Worm (Caenorhabditis elegans) whole organism, young adult: ENCODE data around the gene ubc-22.

Source experiments
- B0035.1 ChIP-seq: sonication (generic microtip); optimal IDR thresholded peaks from 2 replicates; lab custom pipeline; 2016; ENCODE audit warnings: missing genetic modification characterization, mild to moderate bottlenecking, missing compliant biosample characterization, missing genotype, missing genetic modification reagents
- B0261.1 ChIP-seq: sonication (generic microtip); optimal IDR thresholded peaks from 2 replicates; lab custom pipeline; 2016; ENCODE audit warnings: mild to moderate bottlenecking, missing genetic modification characterization, moderate library complexity, missing compliant biosample characterization
- C06A6.2 ChIP-seq: fragments of 200-800 bp; sonication (Bioruptor generic); conservative IDR thresholded peaks from 2 replicates; pipeline ENCODE4 v1.3.6; 2022; ENCODE audit warnings: missing genetic modification characterization, missing compliant biosample characterization
- F22D6.2 ChIP-seq: sonication (generic microtip); optimal IDR thresholded peaks from 2 replicates; lab custom pipeline; 2016; ENCODE audit warnings: mild to moderate bottlenecking, missing genetic modification characterization, missing compliant biosample characterization
- F39B2.1 ChIP-seq: fragments of 200-800 bp; sonication (Bioruptor generic); IDR thresholded peaks from 2 replicates; pipeline ENCODE4 v1.3.6; 2022; ENCODE audit warnings: missing genetic modification reagents, missing genetic modification characterization, missing compliant biosample characterization
- F57A8.1 ChIP-seq: fragments of 200-800 bp; sonication (Bioruptor generic); optimal IDR thresholded peaks from 2 replicates; lab custom pipeline; 2018; ENCODE audit warnings: mild to moderate bottlenecking, missing genetic modification characterization, moderate library complexity, missing compliant biosample characterization
- K11D2.4 ChIP-seq: fragments of 200-800 bp; sonication (Bioruptor generic); IDR thresholded peaks from 2 replicates; pipeline ENCODE4 v1.3.6; 2022; ENCODE audit warnings: missing genetic modification reagents, missing genetic modification characterization, missing compliant biosample characterization
- K12H6.12 ChIP-seq: fragments of 200-800 bp; sonication (Bioruptor generic); optimal IDR thresholded peaks from 2 replicates; lab custom pipeline; 2018; ENCODE audit warnings: mild to moderate bottlenecking, missing genetic modification characterization, missing compliant biosample characterization
- Y53G8AR.9 ChIP-seq: fragments of 200-800 bp; sonication (Bioruptor generic); conservative IDR thresholded peaks from 2 replicates; pipeline ENCODE4 v1.3.6; 2022; ENCODE audit warnings: missing genetic modification reagents, missing genetic modification characterization, missing compliant biosample characterization
- Y56A3A.18 ChIP-seq: fragments of 200-800 bp; sonication (Bioruptor generic); IDR thresholded peaks from 2 replicates; pipeline ENCODE4 v1.3.6; 2022; ENCODE audit warnings: missing genetic modification reagents, missing genetic modification characterization, missing compliant biosample characterization
- Y79H2A.3 ChIP-seq: fragments of 200-800 bp; sonication (Bioruptor generic); conservative IDR thresholded peaks from 2 replicates; pipeline ENCODE4 v1.3.6; 2022; ENCODE audit warnings: missing genetic modification reagents, missing genetic modification characterization, missing compliant biosample characterization
- Y95B8A.8 ChIP-seq: fragments of 200-800 bp; sonication (Bioruptor generic); IDR thresholded peaks from 2 replicates; pipeline ENCODE4 v1.3.6; 2022; ENCODE audit warnings: missing genetic modification reagents, missing genetic modification characterization, missing compliant biosample characterization
- aptf-2 ChIP-seq: fragments of 200-800 bp; sonication (Bioruptor generic); conservative IDR thresholded peaks from 2 replicates; pipeline ENCODE4 v1.3.6; 2022; ENCODE audit warnings: missing genetic modification reagents, missing genetic modification characterization, missing compliant biosample characterization
- aptf-3 ChIP-seq: fragments of 200-800 bp; sonication (Bioruptor generic); IDR thresholded peaks from 2 replicates; pipeline ENCODE4 v1.3.6; 2022; ENCODE audit warnings: missing genetic modification characterization, missing compliant biosample characterization
- atf-7 ChIP-seq: sonication (generic microtip); optimal IDR thresholded peaks from 2 replicates; lab custom pipeline; 2017; ENCODE audit warnings: mild to moderate bottlenecking, missing genetic modification characterization, missing compliant biosample characterization
- athp-1 ChIP-seq: sonication (generic microtip); optimal IDR thresholded peaks from 2 replicates; lab custom pipeline; 2017; ENCODE audit warnings: mild to moderate bottlenecking, missing genetic modification characterization, missing compliant biosample characterization
- dpl-1 ChIP-seq: fragments of 150-350 bp; optimal IDR thresholded peaks from 2 replicates; lab custom pipeline; 2014; ENCODE audit warnings: missing biosample characterization, missing genetic modification reagents, missing genetic modification characterization
- egl-18 ChIP-seq: fragments of 200-800 bp; sonication (Bioruptor generic); IDR thresholded peaks from 2 replicates; pipeline ENCODE4 v1.3.6; 2022; ENCODE audit warnings: missing genetic modification reagents, missing genetic modification characterization, missing compliant biosample characterization
- ekl-4 ChIP-seq: fragments of 200-800 bp; sonication (Bioruptor generic); IDR thresholded peaks from 2 replicates; pipeline ENCODE4 v1.3.6; 2022; ENCODE audit warnings: missing genetic modification reagents, missing genetic modification characterization, missing compliant biosample characterization
- ets-4 ChIP-seq: fragments of 200-800 bp; sonication (Bioruptor generic); optimal IDR thresholded peaks from 2 replicates; lab custom pipeline; 2018; ENCODE audit warnings: mild to moderate bottlenecking, missing genetic modification characterization, missing compliant biosample characterization
- him-1 ChIP-seq: sonication (generic microtip); optimal IDR thresholded peaks from 2 replicates; lab custom pipeline; 2016; ENCODE audit warnings: missing genotype, missing genetic modification reagents, missing genetic modification characterization, missing compliant biosample characterization
- hlh-12 ChIP-seq: sonication (generic microtip); optimal IDR thresholded peaks from 2 replicates; lab custom pipeline; 2016; ENCODE audit warnings: missing genetic modification characterization, missing compliant biosample characterization
- hlh-26 ChIP-seq: fragments of 200-800 bp; sonication (Bioruptor generic); conservative IDR thresholded peaks from 2 replicates; pipeline ENCODE4 v1.3.6; 2022; ENCODE audit warnings: missing genetic modification reagents, missing genetic modification characterization, missing compliant biosample characterization
- lag-1 ChIP-seq: fragments of 200-800 bp; sonication (Bioruptor generic); IDR thresholded peaks from 2 replicates; pipeline ENCODE4 v1.3.6; 2022; ENCODE audit warnings: missing genetic modification reagents, missing genetic modification characterization, missing compliant biosample characterization
- lin-26 ChIP-seq: fragments of 200-800 bp; sonication (Bioruptor generic); IDR thresholded peaks from 2 replicates; pipeline ENCODE4 v1.3.6; 2022; ENCODE audit warnings: missing genetic modification reagents, missing genetic modification characterization, missing compliant biosample characterization
- lin-35 ChIP-seq, 3 experiments: fragments of 150-350 bp in 2 of 3; sonication (generic microtip) in 1 of 3; optimal IDR thresholded peaks; 2 replicates each; lab custom pipeline; 2014 to 2018; ENCODE audit warnings: missing biosample characterization in 3 of 3, missing genetic modification characterization in 3 of 3, missing genetic modification reagents in 3 of 3
- lin-40 ChIP-seq: sonication (generic microtip); optimal IDR thresholded peaks from 2 replicates; lab custom pipeline; 2016; ENCODE audit warnings: missing genetic modification characterization, mild to moderate bottlenecking, missing compliant biosample characterization, missing genotype, missing genetic modification reagents
- lin-54 ChIP-seq: fragments of 200-800 bp; sonication (Bioruptor generic); optimal IDR thresholded peaks from 2 replicates; lab custom pipeline; 2018; ENCODE audit warnings: mild to moderate bottlenecking, missing genetic modification characterization, missing compliant biosample characterization
- lir-1 ChIP-seq: fragments of 200-800 bp; sonication (Bioruptor generic); conservative IDR thresholded peaks from 2 replicates; pipeline ENCODE4 v1.3.6; 2022; ENCODE audit warnings: missing genetic modification reagents, missing genetic modification characterization, missing compliant biosample characterization
- madf-3 ChIP-seq: fragments of 200-800 bp; sonication (Bioruptor generic); IDR thresholded peaks from 2 replicates; pipeline ENCODE4 v1.3.6; 2022; ENCODE audit warnings: missing genetic modification reagents, missing genetic modification characterization, missing compliant biosample characterization
- madf-8 ChIP-seq: fragments of 200-800 bp; sonication (Bioruptor generic); conservative IDR thresholded peaks from 2 replicates; pipeline ENCODE4 v1.3.6; 2022; ENCODE audit warnings: missing genetic modification reagents, missing genetic modification characterization, missing compliant biosample characterization
- mcd-1 ChIP-seq: fragments of 200-800 bp; sonication (Bioruptor generic); IDR thresholded peaks from 2 replicates; pipeline ENCODE4 v1.3.6; 2022; ENCODE audit warnings: missing genetic modification reagents, missing genetic modification characterization, missing compliant biosample characterization
- mel-28 ChIP-seq: sonication (generic microtip); optimal IDR thresholded peaks from 2 replicates; lab custom pipeline; 2016; ENCODE audit warnings: borderline replicate concordance, mild to moderate bottlenecking, missing genetic modification characterization, missing compliant biosample characterization
- mxl-1 ChIP-seq: sonication (generic microtip); optimal IDR thresholded peaks from 2 replicates; lab custom pipeline; 2016; ENCODE audit warnings: missing genetic modification characterization, missing compliant biosample characterization
- nhr-120 ChIP-seq: fragments of 200-800 bp; sonication (Bioruptor generic); IDR thresholded peaks from 2 replicates; pipeline ENCODE4 v1.3.6; 2022; ENCODE audit warnings: missing genetic modification characterization, missing compliant biosample characterization
- nhr-90 ChIP-seq: sonication (generic microtip); optimal IDR thresholded peaks from 2 replicates; lab custom pipeline; 2016; ENCODE audit warnings: missing genotype, mild to moderate bottlenecking, missing genetic modification characterization, missing compliant biosample characterization
- rec-8 ChIP-seq, 2 experiments: sonication (generic microtip); optimal IDR thresholded peaks; 2 replicates each; lab custom pipeline; 2016; ENCODE audit warnings: mild to moderate bottlenecking in 2 of 2, missing genetic modification characterization in 2 of 2, missing genetic modification reagents in 2 of 2, missing genotype in 2 of 2, missing biosample characterization in 1 of 2, missing compliant biosample characterization in 1 of 2, moderate library complexity in 1 of 2
- rpc-1 ChIP-seq, 2 experiments: fragments of 150-350 bp in 1 of 2; sonication (generic microtip) in 1 of 2; optimal IDR thresholded peaks; 2 replicates each; lab custom pipeline; 2014 to 2018; ENCODE audit warnings: missing biosample characterization in 1 of 2, missing genetic modification characterization in 1 of 2, missing genetic modification reagents in 1 of 2, missing genotype in 1 of 2
- sea-2 ChIP-seq: fragments of 200-800 bp; sonication (Bioruptor generic); IDR thresholded peaks from 2 replicates; pipeline ENCODE4 v1.3.6; 2022; ENCODE audit warnings: missing genetic modification characterization, missing compliant biosample characterization
- snpc-1.3 ChIP-seq: sonication (generic microtip); optimal IDR thresholded peaks from 2 replicates; lab custom pipeline; 2017; ENCODE audit warnings: missing genetic modification characterization, mild to moderate bottlenecking, missing compliant biosample characterization, antibody characterized with exemption, moderate library complexity, missing genotype, missing genetic modification reagents; ENCODE audit not compliant: insufficient read depth
- snpc-3.4 ChIP-seq: sonication (generic microtip); optimal IDR thresholded peaks from 2 replicates; lab custom pipeline; 2017; ENCODE audit warnings: missing genetic modification characterization, mild to moderate bottlenecking, missing compliant biosample characterization, antibody characterized with exemption, moderate library complexity, missing genotype, missing genetic modification reagents
- snpc-4 ChIP-seq, 5 experiments: fragments of 150-350 bp in 1 of 5; sonication (generic microtip) in 4 of 5; optimal IDR thresholded peaks; 2 replicates each; lab custom pipeline; 2014 to 2018; ENCODE audit warnings: missing genetic modification characterization in 5 of 5, missing biosample characterization in 3 of 5, antibody characterized with exemption in 2 of 5, mild to moderate bottlenecking in 2 of 5, missing compliant biosample characterization in 2 of 5, missing genotype in 2 of 5, moderate library complexity in 2 of 5, missing genetic modification reagents in 1 of 5
- sptf-2 ChIP-seq: fragments of 200-800 bp; sonication (Bioruptor generic); optimal IDR thresholded peaks from 2 replicates; lab custom pipeline; 2018; ENCODE audit warnings: mild to moderate bottlenecking, missing genetic modification characterization, missing compliant biosample characterization
- unc-130 ChIP-seq: sonication (generic microtip); optimal IDR thresholded peaks from 2 replicates; lab custom pipeline; 2016; ENCODE audit warnings: missing genetic modification reagents, missing genetic modification characterization, missing compliant biosample characterization
- zim-3 ChIP-seq: sonication (generic microtip); optimal IDR thresholded peaks from 2 replicates; lab custom pipeline; 2017; ENCODE audit warnings: mild to moderate bottlenecking, missing genetic modification characterization, moderate library complexity, missing compliant biosample characterization
- ztf-18 ChIP-seq: sonication (generic microtip); optimal IDR thresholded peaks from 2 replicates; lab custom pipeline; 2016; ENCODE audit warnings: missing genotype, mild to moderate bottlenecking, missing genetic modification characterization, missing compliant biosample characterization

ubc-22 gene

ce11 chrX:8835887-8836348 lies 33.0 kb downstream of the ubc-22 start, which contains the start of gene C28G1.2 (continued):
- TF ChIP-seq egl-18 (GFP tag; lab: Robert Waterston, UW) (peak; percentile 91), nhr-90 (tag; lab: Kevin White, UChicago) (peak; percentile 88), hlh-12 (peak; percentile 79), B0035.1 (tag; lab: Kevin White, UChicago) (peak; percentile 91), madf-8 (GFP tag; lab: Robert Waterston, UW) (0 out of 2 replicates have a peak, but pooled peaks have one; percentile 25), athp-1 (peak; percentile 86), lir-1 (peak; percentile 80), lin-54 (GFP tag; lab: Kevin White, UChicago) (peak; percentile 68), aptf-3 (GFP tag; lab: Robert Waterston, UW) (peak; percentile 94; the same call in 1 of the 2 replicates), sptf-2 (peak; percentile 87), Y53G8AR.9 (peak; percentile 68; the same call in 1 of the 2 replicates), snpc-1.3 (peak; percentile 92), Y95B8A.8 (GFP tag; lab: Robert Waterston, UW) (peak; percentile 78), K12H6.12 (peak; percentile 94), nhr-120 (no peak), lin-35 (GFP tag; optimal IDR thresholded peaks at IDR 0.05; lab: Kevin White, UChicago) (peak in 2 of 3 experiments; percentile 59 to 83), Y56A3A.18 (GFP tag; lab: Robert Waterston, UW) (peak; percentile 94), ztf-18 (tag; lab: Kevin White, UChicago) (peak; percentile 92), ets-4 (peak; percentile 82), lin-26 (GFP tag; lab: Robert Waterston, UW) (peak; percentile 99), hlh-26 (GFP tag; lab: Robert Waterston, UW) (0 out of 2 replicates have a peak, but pooled peaks have one; percentile 54), mcd-1 (GFP tag; lab: Robert Waterston, UW) (no peak; the same call in 1 of the 2 replicates), aptf-2 (GFP tag; lab: Robert Waterston, UW) (0 out of 2 replicates have a peak, but pooled peaks have one; percentile 53), lin-40 (peak; percentile 96), mxl-1 (peak; percentile 63), mel-28 (tag; lab: Kevin White, UChicago) (peak; percentile 67), C06A6.2 (GFP tag; lab: Robert Waterston, UW) (peak; percentile 71), rec-8 (tag; optimal IDR thresholded peaks at IDR 0.05; lab: Kevin White, UChicago) (peak; percentile 90 to 95), lag-1 (no peak), unc-130 (GFP tag; lab: Kevin White, UChicago) (peak; percentile 88), zim-3 (peak; percentile 88), K11D2.4 (GFP tag; lab: Robert Waterston, UW) (peak; percentile 89; the same call in 1 of the 2 replicates), him-1 (peak; percentile 93), B0261.1 (tag; lab: Kevin White, UChicago) (peak; percentile 100), snpc-4 (GFP tag; optimal IDR thresholded peaks at IDR 0.05; lab: Kevin White, UChicago) (peak; percentile 75), snpc-4 (tag; optimal IDR thresholded peaks at IDR 0.05; lab: Kevin White, UChicago) (peak; percentile 30 to 78 (median 76)), ekl-4 (GFP tag; lab: Robert Waterston, UW) (peak; percentile 91; the same call in 1 of the 2 replicates), snpc-3.4 (tag; lab: Kevin White, UChicago) (peak; percentile 52), rpc-1 (optimal IDR thresholded peaks at IDR 0.05; lab: Kevin White, UChicago) (peak; percentile 98), rpc-1 (tag; optimal IDR thresholded peaks at IDR 0.05; lab: Kevin White, UChicago) (peak; percentile 97), dpl-1 (peak; percentile 4), madf-3 (peak; percentile 76; the same call in 1 of the 2 replicates), F39B2.1 (GFP tag; lab: Robert Waterston, UW) (0 out of 2 replicates have a peak, but pooled peaks have one; percentile 50), F22D6.2 (tag; lab: Kevin White, UChicago) (peak; percentile 64), F57A8.1 (peak; percentile 88), Y79H2A.3 (GFP tag; lab: Robert Waterston, UW) (peak; percentile 52; the same call in 1 of the 2 replicates), sea-2 (GFP tag; lab: Robert Waterston, UW) (no peak), atf-7 (tag; lab: Kevin White, UChicago) (peak; percentile 89)
